Worm (Caenorhabditis elegans) whole organism, L3 larva: ENCODE measurements around the gene C07G1.15.
A peak's percentile ranks its signal among the peaks of the same experiment; 100 is the strongest.

Experiments used
- ZK546.5 ChIP-seq: sonication (generic microtip); optimal IDR thresholded peaks from 2 replicates; lab custom pipeline; 2017; ENCODE audit warnings: missing biosample characterization, missing genetic modification characterization
- ama-1 ChIP-seq: fragments of 150-350 bp; optimal IDR thresholded peaks from 2 replicates; lab custom pipeline; 2018
- ceh-16 ChIP-seq: sonication (generic microtip); optimal IDR thresholded peaks from 2 replicates; lab custom pipeline; 2017; ENCODE audit warnings: missing biosample characterization, missing genetic modification characterization
- ceh-28 ChIP-seq: fragments of 150-350 bp; optimal IDR thresholded peaks from 2 replicates; lab custom pipeline; 2014; ENCODE audit warnings: missing biosample characterization, missing genetic modification reagents, missing genetic modification characterization
- ceh-82 ChIP-seq: fragments of 150-350 bp; optimal IDR thresholded peaks from 2 replicates; lab custom pipeline; 2014; ENCODE audit warnings: missing biosample characterization, missing genetic modification characterization
- ceh-9 ChIP-seq: sonication (generic microtip); optimal IDR thresholded peaks from 2 replicates; lab custom pipeline; 2018; ENCODE audit warnings: missing biosample characterization, missing genetic modification characterization
- elt-2 ChIP-seq: sonication (generic microtip); optimal IDR thresholded peaks from 2 replicates; lab custom pipeline; 2016; ENCODE audit warnings: missing genetic modification reagents, mild to moderate bottlenecking, missing genetic modification characterization, missing compliant biosample characterization
- elt-3 ChIP-seq, 3 experiments: fragments of 150-350 bp in 1 of 3; sonication (generic microtip) in 2 of 3; optimal IDR thresholded peaks; 2 replicates in 2 of 3; 4 replicates in 1 of 3; lab custom pipeline; 2014 to 2017; ENCODE audit warnings: missing biosample characterization in 3 of 3, missing genetic modification characterization in 3 of 3
- fos-1 ChIP-seq: fragments of 150-350 bp; optimal IDR thresholded peaks from 2 replicates; lab custom pipeline; 2014; ENCODE audit warnings: missing biosample characterization, missing genetic modification characterization
- hmg-11 ChIP-seq: sonication (generic microtip); optimal IDR thresholded peaks from 2 replicates; lab custom pipeline; 2016; ENCODE audit warnings: missing genetic modification characterization, missing compliant biosample characterization
- jun-1 ChIP-seq: fragments of 150-350 bp; optimal IDR thresholded peaks from 2 replicates; lab custom pipeline; 2014; ENCODE audit warnings: missing biosample characterization, missing genetic modification reagents, missing genetic modification characterization
- lin-15B ChIP-seq: fragments of 150-350 bp; optimal IDR thresholded peaks from 2 replicates; lab custom pipeline; 2014; ENCODE audit warnings: missing biosample characterization, missing genetic modification characterization
- lin-39 ChIP-seq: fragments of 150-350 bp; optimal IDR thresholded peaks from 2 replicates; lab custom pipeline; 2018; ENCODE audit warnings: missing biosample characterization, missing genetic modification reagents, missing genetic modification characterization
- mdl-1 ChIP-seq: fragments of 150-350 bp; optimal IDR thresholded peaks from 2 replicates; lab custom pipeline; 2014; ENCODE audit warnings: missing biosample characterization, missing genetic modification characterization
- nhr-11 ChIP-seq: fragments of 150-350 bp; optimal IDR thresholded peaks from 2 replicates; lab custom pipeline; 2014; ENCODE audit warnings: missing biosample characterization, missing genetic modification characterization
- nhr-12 ChIP-seq: fragments of 150-350 bp; optimal IDR thresholded peaks from 2 replicates; lab custom pipeline; 2014; ENCODE audit warnings: missing biosample characterization, missing genetic modification characterization
- nhr-23 ChIP-seq: fragments of 150-350 bp; optimal IDR thresholded peaks from 2 replicates; lab custom pipeline; 2014; ENCODE audit warnings: missing biosample characterization, missing genetic modification reagents, missing genetic modification characterization
- nhr-237 ChIP-seq: fragments of 150-350 bp; optimal IDR thresholded peaks from 2 replicates; lab custom pipeline; 2014; ENCODE audit warnings: missing biosample characterization, missing genetic modification characterization
- nhr-28 ChIP-seq: fragments of 150-350 bp; optimal IDR thresholded peaks from 2 replicates; lab custom pipeline; 2014; ENCODE audit warnings: missing biosample characterization, missing genetic modification characterization
- nhr-67 ChIP-seq: fragments of 150-350 bp; optimal IDR thresholded peaks from 2 replicates; lab custom pipeline; 2014; ENCODE audit warnings: missing biosample characterization, missing genetic modification characterization
- nhr-76 ChIP-seq: fragments of 150-350 bp; sonication (generic microtip); optimal IDR thresholded peaks from 5 replicates; lab custom pipeline; 2014; ENCODE audit warnings: missing biosample characterization, missing genetic modification characterization
- nhr-77 ChIP-seq: fragments of 150-350 bp; optimal IDR thresholded peaks from 2 replicates; lab custom pipeline; 2014; ENCODE audit warnings: missing biosample characterization, missing genetic modification characterization
- pqm-1 ChIP-seq: fragments of 150-350 bp; optimal IDR thresholded peaks from 2 replicates; lab custom pipeline; 2017; ENCODE audit warnings: missing biosample characterization, missing genetic modification characterization, inconsistent platforms
- skn-1 ChIP-seq: fragments of 150-350 bp; optimal IDR thresholded peaks from 2 replicates; lab custom pipeline; 2014; ENCODE audit warnings: missing biosample characterization, missing genetic modification characterization
- snpc-4 ChIP-seq: fragments of 150-350 bp; optimal IDR thresholded peaks from 2 replicates; lab custom pipeline; 2014; ENCODE audit warnings: missing biosample characterization, missing genetic modification characterization
- unc-39 ChIP-seq: sonication (generic microtip); optimal IDR thresholded peaks from 4 replicates; lab custom pipeline; 2017; ENCODE audit warnings: missing biosample characterization, missing genetic modification characterization
- unc-62 ChIP-seq: fragments of 150-350 bp; sonication (generic microtip); optimal IDR thresholded peaks from 4 replicates; lab custom pipeline; 2014; ENCODE audit warnings: missing biosample characterization, missing genetic modification reagents, missing genetic modification characterization
- ztf-11 ChIP-seq: fragments of 150-350 bp; optimal IDR thresholded peaks from 2 replicates; lab custom pipeline; 2014; ENCODE audit warnings: missing biosample characterization, missing genetic modification characterization
- ztf-4 ChIP-seq: fragments of 150-350 bp; optimal IDR thresholded peaks from 2 replicates; lab custom pipeline; 2014; ENCODE audit warnings: missing biosample characterization, missing genetic modification characterization

Gene C07G1.15

DNA sequence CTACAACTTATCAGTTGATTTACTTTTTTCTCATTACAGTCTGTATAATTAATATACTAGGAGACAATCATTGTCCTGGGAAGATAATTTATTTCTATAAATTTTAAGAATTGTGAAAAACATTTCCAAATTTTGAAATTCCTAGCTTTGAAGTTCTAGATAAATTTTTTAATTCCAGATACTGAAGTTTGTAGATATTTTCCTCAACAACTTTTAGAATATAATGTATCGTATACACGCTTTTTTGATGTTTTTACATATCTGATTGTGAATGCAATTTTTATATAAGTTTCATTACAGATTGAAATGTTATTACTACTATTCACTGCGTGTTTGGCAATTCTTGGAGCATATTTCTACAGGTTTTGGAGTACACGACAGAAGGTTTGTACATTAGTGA is 17.6 kb upstream of the C07G1.15 start, which contains the start of gene faah-2:
Gene faah-2 (plus strand): TSS at position 301 of the 400 bp plus-strand sequence.
- TF ChIP-seq nhr-76 (tag; lab: Kevin White, UChicago): no peak

DNA sequence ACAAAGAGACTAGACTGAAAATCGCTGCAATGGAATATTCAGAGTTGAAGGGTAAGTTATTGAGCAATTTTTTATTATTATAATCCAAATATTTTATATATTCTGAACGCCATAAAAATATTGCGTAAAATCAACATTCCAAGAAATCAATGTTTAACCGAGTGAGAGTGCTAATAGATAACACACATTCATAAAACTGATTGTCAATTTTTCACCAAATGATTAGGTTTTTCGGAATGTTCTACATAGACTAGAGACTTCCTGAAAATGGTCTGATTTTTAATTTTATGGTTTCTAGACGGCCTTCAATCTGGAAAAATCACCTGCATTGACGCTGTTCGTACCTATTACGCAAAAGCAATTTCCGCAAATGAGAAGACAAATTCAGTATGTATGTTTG is 17.1 kb upstream of the C07G1.15 start:
- TF ChIP-seq elt-3 (tag; optimal IDR thresholded peaks at IDR 0.05; lab: Kevin White, UChicago): no peak
- peak; percentile 54 for TF ChIP-seq elt-2 (tag; lab: Kevin White, UChicago)
- TF ChIP-seq pqm-1 (tag; lab: Kevin White, UChicago): peak; percentile 57

DNA sequence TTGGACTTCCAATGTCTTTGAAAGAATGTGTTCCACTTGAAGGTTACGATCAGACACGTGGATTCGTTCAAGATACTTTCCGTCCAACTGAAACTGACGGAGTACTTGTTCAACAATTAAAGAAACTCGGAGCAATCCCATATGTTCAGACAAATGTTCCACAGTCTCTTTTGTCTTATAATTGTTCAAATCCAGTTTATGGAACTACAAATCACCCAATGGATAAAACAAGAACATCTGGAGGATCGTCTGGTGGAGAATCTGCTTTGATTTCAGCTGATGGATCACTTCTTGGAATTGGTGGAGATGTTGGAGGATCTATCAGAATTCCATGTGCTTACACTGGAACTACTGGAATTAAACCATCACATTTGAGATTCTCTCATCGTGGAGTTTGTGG is 16.6 kb upstream of the C07G1.15 start:
- TF ChIP-seq ceh-9 (tag; lab: Kevin White, UChicago) (no peak), unc-39 (no peak), lin-39 (tag; lab: Kevin White, UChicago) (no peak), snpc-4 (tag; lab: Kevin White, UChicago) (no peak), nhr-67 (tag; lab: Kevin White, UChicago) (no peak), lin-15B (tag; lab: Kevin White, UChicago) (no peak), mdl-1 (tag; lab: Kevin White, UChicago) (no peak), elt-2 (tag; lab: Kevin White, UChicago) (no peak), ztf-11 (tag; lab: Kevin White, UChicago) (no peak), ZK546.5 (tag; lab: Kevin White, UChicago) (no peak), ceh-28 (tag; lab: Kevin White, UChicago) (no peak)

DNA sequence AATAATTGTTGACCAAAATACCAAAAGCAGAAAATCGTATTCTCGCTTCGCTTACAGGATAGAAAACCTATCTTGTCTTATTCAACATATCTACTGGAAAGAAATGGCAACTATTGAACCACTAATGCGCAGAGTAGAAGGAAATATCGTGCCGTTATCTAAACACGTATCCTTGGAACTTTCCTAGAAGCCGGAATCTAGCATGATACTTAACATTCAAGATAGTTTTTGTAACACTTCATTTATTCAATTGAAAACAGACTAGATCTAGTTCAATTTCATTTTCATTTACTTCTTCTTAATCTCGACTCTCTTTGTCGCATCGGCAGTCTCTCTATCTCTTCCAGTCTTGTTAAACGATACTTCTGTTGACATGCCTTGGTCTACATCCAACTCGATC is 14.8 kb upstream of the C07G1.15 start:
- TF ChIP-seq nhr-237 (no peak), pqm-1 (tag; lab: Kevin White, UChicago) (peak; percentile 16)

DNA sequence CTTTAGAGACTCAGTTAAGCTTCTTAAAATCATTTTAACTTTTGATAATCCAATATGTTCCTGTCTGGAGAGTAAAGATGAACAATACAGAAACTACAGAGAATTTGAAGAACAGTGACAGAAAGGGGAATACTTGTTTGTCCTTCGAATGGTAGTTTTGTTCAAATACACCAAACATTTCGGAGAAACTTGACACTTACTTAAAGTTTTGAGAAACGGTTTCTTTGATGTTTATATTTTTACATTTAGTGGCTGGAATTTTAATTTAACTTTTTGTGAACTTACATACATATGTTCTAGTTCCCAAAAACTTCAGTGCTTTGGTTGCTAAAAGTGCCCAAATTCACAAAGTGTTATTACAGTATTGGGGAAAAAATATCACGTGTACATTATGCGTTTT is 12.6 kb upstream of the C07G1.15 start, which contains the start of gene B0218.5:
Gene B0218.5 (minus strand): TSS at position 101 of the 400 bp plus-strand sequence.
- no peak for TF ChIP-seq unc-39
- no peak for TF ChIP-seq elt-3 (tag; optimal IDR thresholded peaks at IDR 0.05; lab: Kevin White, UChicago)
- TF ChIP-seq skn-1 (tag; lab: Kevin White, UChicago): no peak
- no peak for TF ChIP-seq nhr-237
- no peak for TF ChIP-seq ama-1
- TF ChIP-seq hmg-11 (tag; lab: Kevin White, UChicago): no peak
- TF ChIP-seq ceh-28 (tag; lab: Kevin White, UChicago): no peak
- no peak for TF ChIP-seq ztf-4 (tag; lab: Kevin White, UChicago)
- no peak for TF ChIP-seq nhr-11 (tag; lab: Kevin White, UChicago)
- no peak for TF ChIP-seq nhr-28 (tag; lab: Kevin White, UChicago)

DNA sequence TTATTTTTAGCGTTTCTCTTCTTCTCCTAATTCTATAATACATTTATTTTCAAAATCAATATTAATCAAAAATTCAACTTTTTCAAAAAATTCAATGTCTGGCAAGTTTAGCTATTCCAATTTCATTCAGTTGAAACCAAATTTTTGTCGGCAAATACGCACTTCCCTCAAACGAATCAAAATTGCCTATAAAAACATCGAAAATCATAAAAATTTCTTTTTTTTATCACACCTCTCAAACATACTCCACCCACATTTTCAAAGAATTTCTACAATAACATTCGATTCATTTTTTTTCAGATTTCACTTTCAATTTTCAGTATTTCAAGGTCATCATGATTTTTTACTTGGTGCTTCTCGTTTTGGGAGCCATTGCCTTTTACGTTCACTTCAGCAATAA is 10.7 kb upstream of the C07G1.15 start, which contains the start of gene faah-1:
Gene faah-1 (plus strand): TSS at position 301 of the 400 bp plus-strand sequence.
- TF ChIP-seq unc-39 (no peak), elt-2 (tag; lab: Kevin White, UChicago) (no peak), ceh-16 (tag; lab: Kevin White, UChicago) (no peak), skn-1 (tag; lab: Kevin White, UChicago) (no peak), unc-62 (no peak), ztf-11 (tag; lab: Kevin White, UChicago) (no peak), ceh-82 (tag; lab: Kevin White, UChicago) (no peak), ztf-4 (tag; lab: Kevin White, UChicago) (no peak), nhr-77 (tag; lab: Kevin White, UChicago) (no peak), nhr-12 (tag; lab: Kevin White, UChicago) (no peak), nhr-23 (tag; lab: Kevin White, UChicago) (no peak), fos-1 (tag; lab: Kevin White, UChicago) (no peak), elt-3 (tag; optimal IDR thresholded peaks at IDR 0.05; lab: Kevin White, UChicago) (no peak)
- TF ChIP-seq, all 47 proteins: peak for 0

DNA sequence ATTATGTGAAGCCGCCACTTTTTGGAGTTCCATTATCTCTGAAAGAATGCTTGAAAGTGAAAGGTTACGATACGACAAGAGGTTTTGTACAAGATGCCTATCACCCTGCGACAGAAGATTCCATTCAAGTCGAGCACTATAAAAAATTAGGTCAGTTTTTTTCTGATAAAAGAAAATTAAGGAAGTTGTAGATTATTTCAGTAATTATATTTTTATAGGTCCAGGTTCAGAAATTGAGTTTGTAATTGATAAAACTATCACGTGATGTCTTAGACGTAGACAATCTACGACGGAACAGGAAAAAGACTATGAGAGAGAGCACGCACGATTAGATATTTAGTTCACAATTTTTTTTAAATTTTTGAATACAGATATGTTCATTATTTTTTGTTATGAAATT is 9.8 kb upstream of the C07G1.15 start:
- TF ChIP-seq elt-2 (tag; lab: Kevin White, UChicago) (peak; percentile 59), skn-1 (tag; lab: Kevin White, UChicago) (no peak), jun-1 (tag; lab: Kevin White, UChicago) (no peak)
